Fruit fly (Drosophila melanogaster) whole organism, embryonic: ENCODE results near the gene Shc.

ENCODE experiments used
- Atf3 ChIP-seq: fragments of 200-800 bp; sonication (Bioruptor generic); optimal IDR thresholded peaks from 3 replicates; lab custom pipeline; 2016; ENCODE audit warnings: missing biosample characterization, missing genetic modification characterization
- Awh ChIP-seq: fragments of 200-800 bp; sonication (Bioruptor generic); IDR thresholded peaks from 2 replicates; pipeline ENCODE4, ENCODE4 v1.3.6; 2022; ENCODE audit warnings: missing biosample characterization, missing genetic modification characterization
- CG10959 ChIP-seq: fragments of 200-800 bp; sonication (Bioruptor generic); IDR thresholded peaks from 2 replicates; pipeline ENCODE4 v1.3.6; 2022; ENCODE audit warnings: missing biosample characterization, missing genetic modification characterization
- CG13287 ChIP-seq: fragments of 200-800 bp; sonication (Bioruptor generic); IDR thresholded peaks from 2 replicates; pipeline ENCODE4 v1.3.6; 2022; ENCODE audit warnings: missing biosample characterization, missing genetic modification characterization; ENCODE audit not compliant: partially characterized antibody
- CG13894 ChIP-seq: fragments of 200-800 bp; sonication (Bioruptor generic); optimal IDR thresholded peaks from 3 replicates; lab custom pipeline; 2018; ENCODE audit warnings: missing biosample characterization, mild to moderate bottlenecking, missing genetic modification characterization, moderate library complexity
- CG14710 ChIP-seq: fragments of 200-800 bp; sonication (Bioruptor generic); optimal IDR thresholded peaks from 3 replicates; lab custom pipeline; 2019; ENCODE audit warnings: missing biosample characterization, mild to moderate bottlenecking, missing genetic modification characterization, moderate library complexity
- CG14860 ChIP-seq: fragments of 200-800 bp; sonication (Bioruptor generic); IDR thresholded peaks from 3 replicates; pipeline ENCODE4 v1.3.6; 2022; ENCODE audit warnings: missing biosample characterization, missing genetic modification characterization; ENCODE audit not compliant: partially characterized antibody
- CG1792 ChIP-seq: fragments of 200-800 bp; sonication (Bioruptor generic); optimal IDR thresholded peaks from 2 replicates; lab custom pipeline; 2016; ENCODE audit warnings: missing biosample characterization, missing genetic modification characterization
- CG31441 ChIP-seq: fragments of 200-800 bp; sonication (Bioruptor generic); IDR thresholded peaks from 2 replicates; pipeline ENCODE4 v1.3.6; 2022; ENCODE audit warnings: missing biosample characterization, missing genetic modification characterization
- CG3163 ChIP-seq: fragments of 200-800 bp; sonication (Bioruptor generic); optimal IDR thresholded peaks from 3 replicates; lab custom pipeline; 2016; ENCODE audit warnings: missing biosample characterization, missing genetic modification characterization
- CG34376 ChIP-seq: fragments of 200-800 bp; sonication (Bioruptor generic); optimal IDR thresholded peaks from 2 replicates; lab custom pipeline; 2018; ENCODE audit warnings: missing biosample characterization, mild to moderate bottlenecking, missing genetic modification characterization
- CG4328 ChIP-seq: fragments of 200-800 bp; sonication (Bioruptor generic); optimal IDR thresholded peaks from 3 replicates; lab custom pipeline; 2017; ENCODE audit warnings: missing biosample characterization, missing genetic modification reagents, missing genetic modification characterization
- CG4360 ChIP-seq: fragments of 200-800 bp; sonication (Bioruptor generic); IDR thresholded peaks from 2 replicates; pipeline ENCODE4 v1.3.6; 2022; ENCODE audit warnings: missing biosample characterization, missing genetic modification characterization
- CG7987 ChIP-seq: fragments of 200-800 bp; sonication (Bioruptor generic); optimal IDR thresholded peaks from 2 replicates; lab custom pipeline; 2018; ENCODE audit warnings: missing biosample characterization, mild to moderate bottlenecking, missing genetic modification characterization, moderate library complexity
- CG9817 ChIP-seq: fragments of 200-800 bp; sonication (Bioruptor generic); optimal IDR thresholded peaks from 2 replicates; lab custom pipeline; 2018; ENCODE audit warnings: missing biosample characterization, mild to moderate bottlenecking, missing genetic modification characterization, moderate library complexity
- Dfd ChIP-seq, 2 experiments: fragments of >200 bp; optimal IDR thresholded peaks; 2 replicates each; lab custom pipeline; 2017; ENCODE audit warnings: missing biosample characterization in 2 of 2, missing genetic modification characterization in 2 of 2
- Dref ChIP-seq: fragments of 200-800 bp; sonication (Bioruptor generic); IDR thresholded peaks from 2 replicates; pipeline ENCODE4 v1.3.6; 2022; ENCODE audit warnings: missing biosample characterization, missing genetic modification characterization
- Ets65A ChIP-seq: fragments of 200-800 bp; sonication (Bioruptor generic); peaks from one replicate; lab custom pipeline; 2016; ENCODE audit warnings: missing biosample characterization, missing genetic modification characterization
- Gsc ChIP-seq: fragments of 200-800 bp; sonication (Bioruptor generic); IDR thresholded peaks from 2 replicates; pipeline ENCODE4 v1.3.6; 2022; ENCODE audit warnings: missing biosample characterization, missing genetic modification characterization
- Hand ChIP-seq: fragments of 200-800 bp; sonication (Bioruptor generic); optimal IDR thresholded peaks from 2 replicates; lab custom pipeline; 2017; ENCODE audit warnings: mild to moderate bottlenecking, missing biosample characterization, missing genetic modification reagents, missing genetic modification characterization
- Med ChIP-seq: fragments of 200-800 bp; sonication (Bioruptor generic); peaks from one replicate; lab custom pipeline; 2016; ENCODE audit warnings: missing biosample characterization, missing genetic modification characterization, mild to moderate bottlenecking, inconsistent platforms, moderate library complexity
- NC2β ChIP-seq: fragments of 200-800 bp; sonication (Bioruptor generic); optimal IDR thresholded peaks from 2 replicates; lab custom pipeline; 2016; ENCODE audit warnings: missing biosample characterization, missing genetic modification characterization
- NfI ChIP-seq: fragments of 200-800 bp; sonication (Bioruptor generic); optimal IDR thresholded peaks from 3 replicates; lab custom pipeline; 2018; ENCODE audit warnings: missing biosample characterization, mild to moderate bottlenecking, missing genetic modification characterization, moderate library complexity
- Opbp ChIP-seq: fragments of 200-800 bp; sonication (Bioruptor generic); IDR thresholded peaks from 3 replicates; pipeline ENCODE4 v1.3.6; 2022; ENCODE audit warnings: missing biosample characterization, missing genetic modification characterization; ENCODE audit not compliant: partially characterized antibody
- Pdp1 ChIP-seq, 2 experiments: fragments of 200-800 bp; sonication (Bioruptor generic); optimal IDR thresholded peaks; 3 replicates each; lab custom pipeline; 2016; ENCODE audit warnings: missing biosample characterization in 2 of 2, missing genetic modification characterization in 2 of 2, mild to moderate bottlenecking in 1 of 2, moderate library complexity in 1 of 2
- Poxn ChIP-seq: fragments of 200-800 bp; sonication (Bioruptor generic); IDR thresholded peaks from 2 replicates; pipeline ENCODE4 v1.3.6; 2022; ENCODE audit warnings: missing biosample characterization, missing genetic modification characterization
- Ssrp ChIP-seq: fragments of 200-800 bp; sonication (Bioruptor generic); optimal IDR thresholded peaks from 2 replicates; lab custom pipeline; 2018; ENCODE audit warnings: missing biosample characterization, mild to moderate bottlenecking, missing genetic modification characterization, moderate library complexity
- Stat92E ChIP-seq, 3 experiments: fragments of >200 bp in 2 of 3; fragments of 200-800 bp in 1 of 3; sonication (Bioruptor generic) in 1 of 3; optimal IDR thresholded peaks; 2 replicates each; lab custom pipeline; 2017 to 2019; ENCODE audit warnings: missing biosample characterization in 3 of 3, missing genetic modification characterization in 3 of 3, mild to moderate bottlenecking in 1 of 3, moderate library complexity in 1 of 3
- TFAM ChIP-seq: fragments of 200-800 bp; sonication (Bioruptor generic); optimal IDR thresholded peaks from 2 replicates; lab custom pipeline; 2017; ENCODE audit warnings: missing biosample characterization, missing genetic modification characterization, inconsistent platforms
- Trl ChIP-seq, 3 experiments: fragments of >200 bp in 2 of 3; fragments of 200-800 bp in 1 of 3; sonication (Bioruptor generic) in 1 of 3; optimal IDR thresholded peaks; 2 replicates in 1 of 3; 3 replicates in 2 of 3; lab custom pipeline; 2016 to 2017; ENCODE audit warnings: missing biosample characterization in 1 of 3, missing genetic modification characterization in 1 of 3
- Vsx1 ChIP-seq: fragments of 200-800 bp; sonication (Bioruptor generic); optimal IDR thresholded peaks from 2 replicates; lab custom pipeline; 2017; ENCODE audit warnings: missing biosample characterization, mild to moderate bottlenecking, missing genetic modification characterization, missing genetic modification reagents
- amos ChIP-seq: fragments of 200-800 bp; sonication (Bioruptor generic); IDR thresholded peaks from 2 replicates; pipeline ENCODE4 v1.3.6; 2022; ENCODE audit warnings: missing biosample characterization, missing genetic modification characterization; ENCODE audit not compliant: partially characterized antibody
- ato ChIP-seq: fragments of 200-800 bp; sonication (Bioruptor generic); IDR thresholded peaks from 2 replicates; pipeline ENCODE4 v1.3.6; 2022; ENCODE audit warnings: missing biosample characterization, missing genetic modification characterization; ENCODE audit not compliant: partially characterized antibody
- bcd ChIP-seq: fragments of 200-800 bp; sonication (Bioruptor generic); optimal IDR thresholded peaks from 2 replicates; lab custom pipeline; 2017; ENCODE audit warnings: missing biosample characterization, mild to moderate bottlenecking, missing genetic modification characterization
- corto ChIP-seq: fragments of 200-800 bp; sonication (Bioruptor generic); optimal IDR thresholded peaks from 2 replicates; lab custom pipeline; 2016; ENCODE audit warnings: missing biosample characterization, mild to moderate bottlenecking, missing genetic modification characterization, moderate library complexity
- insv ChIP-seq, 2 experiments: fragments of 200-800 bp; sonication (Bioruptor generic); optimal IDR thresholded peaks; 3 replicates each; lab custom pipeline; 2016 to 2018; ENCODE audit warnings: missing biosample characterization in 2 of 2, missing genetic modification characterization in 2 of 2
- kah ChIP-seq: fragments of 200-800 bp; sonication (Bioruptor generic); optimal IDR thresholded peaks from 2 replicates; lab custom pipeline; 2018; ENCODE audit warnings: missing biosample characterization, mild to moderate bottlenecking, missing genetic modification characterization
- kni ChIP-seq: fragments of 200-800 bp; sonication (Bioruptor generic); optimal IDR thresholded peaks from 3 replicates; lab custom pipeline; 2017; ENCODE audit warnings: mild to moderate bottlenecking, missing biosample characterization, missing genetic modification reagents, missing genetic modification characterization
- lilli ChIP-seq: fragments of 200-800 bp; sonication (Bioruptor generic); optimal IDR thresholded peaks from 3 replicates; lab custom pipeline; 2016; ENCODE audit warnings: missing biosample characterization, missing genetic modification characterization
- lola ChIP-seq, 3 experiments: fragments of >200 bp in 2 of 3; fragments of 200-800 bp in 1 of 3; sonication (Bioruptor generic) in 1 of 3; optimal IDR thresholded peaks; 2 replicates each; lab custom pipeline; 2017 to 2019; ENCODE audit warnings: missing biosample characterization in 3 of 3, missing genetic modification characterization in 3 of 3, mild to moderate bottlenecking in 1 of 3, moderate library complexity in 1 of 3
- phol ChIP-seq: fragments of 200-800 bp; sonication (Bioruptor generic); optimal IDR thresholded peaks from 3 replicates; lab custom pipeline; 2018; ENCODE audit warnings: missing biosample characterization, mild to moderate bottlenecking, missing genetic modification characterization, moderate library complexity
- psq ChIP-seq: fragments of 200-800 bp; sonication (Bioruptor generic); optimal IDR thresholded peaks from 2 replicates; lab custom pipeline; 2017; ENCODE audit warnings: missing biosample characterization, missing genetic modification characterization
- row ChIP-seq: fragments of 200-800 bp; sonication (Bioruptor generic); IDR thresholded peaks from 3 replicates; pipeline ENCODE4 v1.3.6; 2022; ENCODE audit warnings: missing biosample characterization, missing genetic modification characterization
- sens-2 ChIP-seq: fragments of 200-800 bp; sonication (Bioruptor generic); IDR thresholded peaks from 2 replicates; pipeline ENCODE4 v1.3.6; 2022; ENCODE audit warnings: missing biosample characterization, missing genetic modification characterization
- stc ChIP-seq: fragments of 200-800 bp; sonication (Bioruptor generic); IDR thresholded peaks from 2 replicates; pipeline ENCODE4 v1.3.6; 2022; ENCODE audit warnings: missing biosample characterization, missing genetic modification characterization
- twi ChIP-seq: fragments of 200-800 bp; optimal IDR thresholded peaks from 2 replicates; lab custom pipeline; 2019; ENCODE audit warnings: missing biosample characterization, mild to moderate bottlenecking, missing genetic modification characterization, moderate library complexity
- wek ChIP-seq: fragments of 200-800 bp; sonication (Bioruptor generic); optimal IDR thresholded peaks from 3 replicates; lab custom pipeline; 2018; ENCODE audit warnings: missing biosample characterization, mild to moderate bottlenecking, missing genetic modification characterization, moderate library complexity

The Shc gene

DNA sequence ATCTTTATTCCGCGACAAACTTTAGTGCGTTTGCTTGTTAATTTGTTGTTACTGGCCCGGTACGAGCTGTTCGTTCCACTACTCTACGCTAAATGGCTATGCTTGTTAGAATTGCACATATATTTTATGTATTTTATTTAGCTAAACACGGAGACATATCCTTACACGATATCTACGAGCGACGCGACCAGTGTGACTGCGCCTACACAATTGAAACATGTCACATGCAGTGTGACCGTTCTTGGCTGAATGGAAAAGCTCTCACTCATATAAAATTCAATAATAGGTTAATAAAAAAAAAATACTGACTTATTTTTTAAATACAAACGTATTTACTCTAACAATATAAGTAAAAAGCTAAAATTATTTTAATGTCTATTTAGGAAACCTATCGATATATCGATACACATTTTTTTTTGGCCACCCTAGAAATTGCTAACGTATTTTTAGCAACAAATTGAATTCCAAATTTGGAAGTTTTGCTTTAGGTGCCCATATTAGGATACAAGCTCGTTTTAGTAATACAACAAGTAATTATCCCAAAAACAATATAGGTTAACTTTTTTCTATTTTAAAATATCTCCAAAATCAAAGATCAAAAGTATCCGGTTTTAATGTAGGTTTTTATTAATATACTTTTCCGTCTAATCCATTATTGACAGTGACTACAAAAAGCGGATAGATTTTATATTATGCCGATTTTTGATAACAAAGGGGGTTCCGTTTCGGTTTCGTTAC, 27.6 kb upstream of the Shc start, which contains the start of gene CG4080 (continued):
- TF ChIP-seq lola (GFP tag; optimal IDR thresholded peaks at IDR 0.05; lab: Kevin White, UChicago) (peak in 1 of 3 experiments; percentile 25), CG1792 (GFP tag; lab: Kevin White, UChicago) (no peak), wek (GFP tag; lab: Kevin White, UChicago) (peak; percentile 10), CG4328 (GFP tag; lab: Kevin White, UChicago) (no peak), bcd (GFP tag; lab: Kevin White, UChicago) (no peak), Gsc (no peak), stc (GFP tag; lab: Robert Waterston, UW) (peak; percentile 53; the same call in 1 of the 2 replicates), Poxn (GFP tag; lab: Robert Waterston, UW) (no peak), twi (tag; lab: Kevin White, UChicago) (peak; percentile 29), TFAM (GFP tag; lab: Kevin White, UChicago) (no peak), Hand (no peak), CG3163 (GFP tag; lab: Kevin White, UChicago) (no peak), lilli (GFP tag; lab: Kevin White, UChicago) (peak; percentile 52), Pdp1 (GFP tag; optimal IDR thresholded peaks at IDR 0.05; lab: Kevin White, UChicago) (peak in 1 of 2 experiments; percentile 22), Trl (optimal IDR thresholded peaks at IDR 0.05; lab: Kevin White, UChicago) (no peak), Trl (GFP tag; optimal IDR thresholded peaks at IDR 0.05; lab: Kevin White, UChicago) (no peak), CG14860 (GFP tag; lab: Robert Waterston, UW) (peak; percentile 59), amos (GFP tag; lab: Robert Waterston, UW) (peak; percentile 76; the same call in 1 of the 2 replicates), CG7987 (peak; percentile 25), Dfd (GFP tag; optimal IDR thresholded peaks at IDR 0.05; lab: Kevin White, UChicago) (no peak), Ssrp (tag; lab: Kevin White, UChicago) (no peak), Awh (GFP tag; lab: Robert Waterston, UW) (no peak), Dref (GFP tag; lab: Robert Waterston, UW) (peak; percentile 62), CG9817 (no peak), CG31441 (GFP tag; lab: Robert Waterston, UW) (0 out of 2 replicates have a peak, but pooled peaks have one; percentile 44), sens-2 (GFP tag; lab: Robert Waterston, UW) (no peak), kah (GFP tag; lab: Kevin White, UChicago) (no peak), psq (no peak), Ets65A (GFP tag; lab: Kevin White, UChicago) (peak; percentile 79), Med (GFP tag; lab: Kevin White, UChicago) (peak; percentile 81), kni (no peak), CG13287 (GFP tag; lab: Robert Waterston, UW) (peak; percentile 88), Stat92E (GFP tag; optimal IDR thresholded peaks at IDR 0.05; lab: Kevin White, UChicago) (peak in 1 of 3 experiments; percentile 17), Opbp (GFP tag; lab: Robert Waterston, UW) (peak; percentile 65; the same call in 1 of the 3 replicates), insv (GFP tag; optimal IDR thresholded peaks at IDR 0.05; lab: Kevin White, UChicago) (peak in 1 of 2 experiments; percentile 25), NC2β (GFP tag; lab: Kevin White, UChicago) (peak; percentile 5), CG14710 (tag; lab: Kevin White, UChicago) (peak; percentile 80), CG4360 (GFP tag; lab: Robert Waterston, UW) (no peak), phol (tag; lab: Kevin White, UChicago) (peak; percentile 55), CG10959 (GFP tag; lab: Robert Waterston, UW) (no peak), NfI (peak; percentile 23), Vsx1 (GFP tag; lab: Kevin White, UChicago) (peak; percentile 44), ato (GFP tag; lab: Robert Waterston, UW) (0 out of 2 replicates have a peak, but pooled peaks have one; percentile 14), row (GFP tag; lab: Robert Waterston, UW) (peak; percentile 70), CG13894 (tag; lab: Kevin White, UChicago) (peak; percentile 1), Atf3 (GFP tag; lab: Kevin White, UChicago) (no peak), corto (GFP tag; lab: Kevin White, UChicago) (peak; percentile 32), CG34376 (peak; percentile 55)
